Worm (Caenorhabditis elegans): ENCODE measurements around the gene mrps-9.

mrps-9 gene

ce11 chrIII:8245591-8245990 lies 20.3 kb upstream of the mrps-9 start, which contains the start of gene C02F5.3:
Gene C02F5.3, plus strand, starts transcription at chrIII:8245891.
- TF ChIP-seq rnt-1 (tag; optimal IDR thresholded peaks at IDR 0.05) = no peak
- TF ChIP-seq ama-1 (optimal IDR thresholded peaks at IDR 0.05) = no peak
- TF ChIP-seq ceh-45 (GFP tag; IDR thresholded peaks at IDR 0.05) = no peak
- no peak for TF ChIP-seq gmeb-2 (tag; optimal IDR thresholded peaks at IDR 0.05)
- no peak for TF ChIP-seq ahr-1 (tag; optimal IDR thresholded peaks at IDR 0.05)
- TF ChIP-seq ceh-2 (tag; optimal IDR thresholded peaks at IDR 0.05) = no peak
- TF ChIP-seq fkh-6 (tag; optimal IDR thresholded peaks at IDR 0.05) = no peak
- no peak for TF ChIP-seq C38D4.7 (GFP tag; optimal IDR thresholded peaks at IDR 0.05)
- TF ChIP-seq lin-11 (tag; optimal IDR thresholded peaks at IDR 0.05) = no peak
- TF ChIP-seq mec-3 (tag; optimal IDR thresholded peaks at IDR 0.05; ENCODE audit: borderline replicate concordance) = no peak
- no peak for TF ChIP-seq sox-2 (GFP tag; IDR thresholded peaks at IDR 0.05)
- no peak for TF ChIP-seq tbx-2 (tag; optimal IDR thresholded peaks at IDR 0.05)
- no peak for TF ChIP-seq C08G9.2 (tag; optimal IDR thresholded peaks at IDR 0.05)
- no peak for TF ChIP-seq unc-86 (tag; optimal IDR thresholded peaks at IDR 0.05)

DNA sequence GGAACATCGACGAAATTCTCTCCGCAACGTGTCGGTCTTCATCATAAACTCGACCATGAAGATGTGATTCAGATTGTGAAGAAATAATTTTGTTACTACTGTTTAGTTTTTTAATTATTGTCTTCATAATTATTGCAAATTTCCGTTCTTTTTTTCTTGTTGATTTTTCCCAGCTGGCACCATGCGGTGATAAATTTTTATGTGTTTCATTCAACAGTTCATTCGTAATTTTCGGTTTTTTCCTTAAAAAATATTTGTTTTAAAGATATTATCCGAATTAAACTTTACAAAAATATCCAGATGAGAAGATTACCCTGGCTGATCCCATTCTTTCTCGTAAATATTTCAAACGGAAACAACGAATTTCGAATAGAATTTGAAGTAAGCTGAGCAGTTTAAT lies 18.8 kb upstream of the mrps-9 start, which contains the start of gene C02F5.13:
TSS of gene C02F5.13 (plus strand) at position 301 of the 400 bp plus-strand sequence.
- TF ChIP-seq pha-4 (tag; optimal IDR thresholded peaks at IDR 0.05) = no peak
- TF ChIP-seq che-1 (tag; optimal IDR thresholded peaks at IDR 0.05) = no peak
- no peak for TF ChIP-seq hlh-8 (tag; optimal IDR thresholded peaks at IDR 0.05)
- no peak for TF ChIP-seq F13H6.1 (tag; optimal IDR thresholded peaks at IDR 0.05)
- TF ChIP-seq pha-2 (tag; optimal IDR thresholded peaks at IDR 0.05) = no peak
- TF ChIP-seq pat-9 (tag; optimal IDR thresholded peaks at IDR 0.05) = no peak
- no peak for TF ChIP-seq T23F11.4 (GFP tag; optimal IDR thresholded peaks at IDR 0.05)
- TF ChIP-seq hlh-6 (tag; optimal IDR thresholded peaks at IDR 0.05) = no peak
- TF ChIP-seq elt-4 (tag; optimal IDR thresholded peaks at IDR 0.05) = no peak
- no peak for TF ChIP-seq nhr-232 (tag; optimal IDR thresholded peaks at IDR 0.05)
- TF ChIP-seq nfya-1 (tag; optimal IDR thresholded peaks at IDR 0.05) = no peak
- no peak for TF ChIP-seq nhr-11 (tag; optimal IDR thresholded peaks at IDR 0.05)

DNA sequence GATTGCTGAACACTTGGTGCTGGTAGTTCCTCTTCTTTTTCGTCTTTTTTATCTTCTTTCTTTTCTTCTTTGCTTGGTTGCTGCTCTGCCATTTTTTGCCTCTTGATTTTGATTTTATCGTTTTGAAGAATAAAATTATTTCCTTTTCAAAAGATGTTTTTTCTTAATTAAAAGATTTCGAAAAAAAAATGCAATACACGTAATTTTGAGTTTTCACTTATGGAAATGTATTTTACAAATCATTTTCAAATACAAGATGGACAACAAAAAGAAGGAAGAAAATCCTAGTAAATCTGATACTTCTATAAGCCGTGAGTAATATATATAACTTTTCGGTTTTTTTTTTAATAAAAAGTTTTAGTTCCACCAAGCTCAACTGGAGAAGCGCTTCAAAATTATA lies 16.5 kb upstream of the mrps-9 start, which contains the start of the genes C02F5.10 and C02F5.2:
TSS of gene C02F5.10 (minus strand) at position 101 of the 400 bp plus-strand sequence.
TSS of gene C02F5.2 (plus strand) at position 239 of the 400 bp plus-strand sequence.
- TF ChIP-seq dmd-4 (tag; optimal IDR thresholded peaks at IDR 0.05; ENCODE audit: borderline replicate concordance) (no peak), syd-9 (tag; optimal IDR thresholded peaks at IDR 0.05) (no peak), sox-2 (GFP tag; IDR thresholded peaks at IDR 0.05) (no peak), elt-2 (tag; optimal IDR thresholded peaks at IDR 0.05) (no peak), ama-1 (optimal IDR thresholded peaks at IDR 0.05) (no peak), ztf-16 (tag; optimal IDR thresholded peaks at IDR 0.05) (no peak), ceh-30 (tag; optimal IDR thresholded peaks at IDR 0.05) (no peak), F13H6.1 (tag; optimal IDR thresholded peaks at IDR 0.05) (no peak), odd-2 (tag; optimal IDR thresholded peaks at IDR 0.05) (no peak), eyg-1 (tag; optimal IDR thresholded peaks at IDR 0.05) (no peak)

- peak; percentile 40 for TF ChIP-seq pha-2 (tag; optimal IDR thresholded peaks at IDR 0.05)
- peak; percentile 25 for TF ChIP-seq unc-86 (tag; optimal IDR thresholded peaks at IDR 0.05)
- peak; percentile 2 for TF ChIP-seq F13H6.1 (tag; optimal IDR thresholded peaks at IDR 0.05)
- no peak for TF ChIP-seq K02D7.2 (tag; optimal IDR thresholded peaks at IDR 0.05)
- peak; percentile 69 for TF ChIP-seq fax-1 (tag; optimal IDR thresholded peaks at IDR 0.05)
- TF ChIP-seq pax-1 (tag; optimal IDR thresholded peaks at IDR 0.05) = no peak
- TF ChIP-seq ceh-2 (tag; optimal IDR thresholded peaks at IDR 0.05) = peak; percentile 68
- no peak for TF ChIP-seq dve-1 (tag; optimal IDR thresholded peaks at IDR 0.05)
- TF ChIP-seq zip-5 (tag; optimal IDR thresholded peaks at IDR 0.05) = peak; percentile 87
- peak; percentile 10 for TF ChIP-seq rnt-1 (tag; optimal IDR thresholded peaks at IDR 0.05)
- TF ChIP-seq ceh-34 (tag; optimal IDR thresholded peaks at IDR 0.05) = peak; percentile 38
- no peak for TF ChIP-seq ceh-24 (tag; optimal IDR thresholded peaks at IDR 0.05)
- TF ChIP-seq C08G9.2 (tag; optimal IDR thresholded peaks at IDR 0.05) = peak; percentile 68
- TF ChIP-seq ceh-31 (tag; optimal IDR thresholded peaks at IDR 0.05) = peak; percentile 89
- no peak for TF ChIP-seq pag-3 (tag; optimal IDR thresholded peaks at IDR 0.05; ENCODE audit: borderline replicate concordance)
- peak; percentile 69 for TF ChIP-seq ceh-14 (tag; optimal IDR thresholded peaks at IDR 0.05)
- peak; percentile 25 for TF ChIP-seq tbx-7 (tag; optimal IDR thresholded peaks at IDR 0.05)
- peak; percentile 82 for TF ChIP-seq tbx-2 (tag; optimal IDR thresholded peaks at IDR 0.05)
- TF ChIP-seq ahr-1 (tag; optimal IDR thresholded peaks at IDR 0.05) = peak; percentile 50
- TF ChIP-seq unc-3 (GFP tag; conservative IDR thresholded peaks at IDR 0.05) = no peak
- peak; percentile 21 for TF ChIP-seq unc-3 (tag; optimal IDR thresholded peaks at IDR 0.05)
- peak; percentile 65 for TF ChIP-seq ets-4 (tag; optimal IDR thresholded peaks at IDR 0.05)
- TF ChIP-seq nfya-1 (tag; optimal IDR thresholded peaks at IDR 0.05) = peak; percentile 33
Measured at ce11 chrIII:8250007-8250683, 15.7 kb upstream of the mrps-9 start, which contains the start of gene knl-1. Gene knl-1, plus strand, starts transcription at chrIII:8250632.
